Worm (Caenorhabditis elegans) whole organism, L4 larva: Measurements from ENCODE around the gene cgt-1.

ENCODE experiments used
- F10B5.3 ChIP-seq: sonication (generic microtip); optimal IDR thresholded peaks from 2 replicates; lab custom pipeline; 2016; ENCODE audit warnings: mild to moderate bottlenecking, missing genetic modification characterization, missing compliant biosample characterization
- F37D6.2 ChIP-seq: sonication (generic microtip); optimal IDR thresholded peaks from 2 replicates; lab custom pipeline; 2016; ENCODE audit warnings: mild to moderate bottlenecking, missing genetic modification characterization, missing compliant biosample characterization
- T20F7.1 ChIP-seq: fragments of 200-800 bp; sonication (Bioruptor generic); optimal IDR thresholded peaks from 2 replicates; lab custom pipeline; 2018; ENCODE audit warnings: mild to moderate bottlenecking, missing genetic modification characterization, missing compliant biosample characterization
- T26A8.4 ChIP-seq: fragments of 200-800 bp; sonication (Bioruptor generic); IDR thresholded peaks from 2 replicates; pipeline ENCODE4 v1.3.6; 2022; ENCODE audit warnings: missing genetic modification characterization, missing compliant biosample characterization
- Y5F2A.4 ChIP-seq: fragments of 200-800 bp; sonication (Bioruptor generic); optimal IDR thresholded peaks from 2 replicates; lab custom pipeline; 2018; ENCODE audit warnings: mild to moderate bottlenecking, missing genetic modification characterization, missing compliant biosample characterization
- Y75B8A.6 ChIP-seq: fragments of 200-800 bp; sonication (Bioruptor generic); IDR thresholded peaks from 2 replicates; pipeline ENCODE4 v1.3.6; 2022; ENCODE audit warnings: missing genetic modification reagents, missing genetic modification characterization, missing compliant biosample characterization
- aha-1 ChIP-seq: fragments of 150-350 bp; peaks from one replicate; lab custom pipeline; 2014; ENCODE audit warnings: missing biosample characterization, missing genetic modification characterization
- arid-1 ChIP-seq: fragments of 200-800 bp; sonication (Bioruptor generic); conservative IDR thresholded peaks from 2 replicates; pipeline ENCODE4 v1.3.6; 2022; ENCODE audit warnings: missing genetic modification reagents, missing genetic modification characterization, missing compliant biosample characterization
- attf-4 ChIP-seq: sonication (generic microtip); optimal IDR thresholded peaks from 3 replicates; lab custom pipeline; 2017; ENCODE audit warnings: missing biosample characterization, missing genetic modification characterization
- ceh-20 ChIP-seq: fragments of 200-800 bp; sonication (Bioruptor generic); IDR thresholded peaks from 2 replicates; pipeline ENCODE4 v1.3.6; 2022; ENCODE audit warnings: missing genetic modification reagents, missing genetic modification characterization, missing compliant biosample characterization
- ceh-44 ChIP-seq: fragments of 200-800 bp; sonication (Bioruptor generic); IDR thresholded peaks from 2 replicates; pipeline ENCODE4 v1.3.6; 2022; ENCODE audit warnings: missing genetic modification reagents, missing genetic modification characterization, missing compliant biosample characterization
- ceh-62 ChIP-seq: sonication (generic microtip); optimal IDR thresholded peaks from 2 replicates; lab custom pipeline; 2017; ENCODE audit warnings: missing biosample characterization, missing genetic modification characterization
- ceh-82 ChIP-seq: sonication (generic microtip); optimal IDR thresholded peaks from 2 replicates; lab custom pipeline; 2017; ENCODE audit warnings: missing biosample characterization, missing genetic modification characterization
- daf-12 ChIP-seq: fragments of 150-350 bp; optimal IDR thresholded peaks from 2 replicates; lab custom pipeline; 2014; ENCODE audit warnings: missing biosample characterization, missing genetic modification reagents, missing genetic modification characterization
- daf-19 ChIP-seq: fragments of 200-800 bp; sonication (Bioruptor generic); conservative IDR thresholded peaks from 2 replicates; pipeline ENCODE4 v1.3.6; 2022; ENCODE audit warnings: missing genetic modification characterization, missing compliant biosample characterization
- dpl-1 ChIP-seq: fragments of 150-350 bp; optimal IDR thresholded peaks from 2 replicates; lab custom pipeline; 2014; ENCODE audit warnings: missing biosample characterization, missing genetic modification reagents, missing genetic modification characterization
- egl-43 ChIP-seq: fragments of 200-800 bp; sonication (Bioruptor generic); IDR thresholded peaks from 2 replicates; pipeline ENCODE4 v1.3.6; 2022; ENCODE audit warnings: missing genetic modification reagents, missing genetic modification characterization, missing compliant biosample characterization
- fkh-10 ChIP-seq: fragments of 150-350 bp; optimal IDR thresholded peaks from 2 replicates; lab custom pipeline; 2014; ENCODE audit warnings: missing biosample characterization, missing genetic modification reagents, missing genetic modification characterization
- gei-8 ChIP-seq: fragments of 200-800 bp; sonication (Bioruptor generic); optimal IDR thresholded peaks from 2 replicates; lab custom pipeline; 2018; ENCODE audit warnings: mild to moderate bottlenecking, missing genetic modification characterization, missing compliant biosample characterization
- hif-1 ChIP-seq, 2 experiments: sonication (generic microtip); optimal IDR thresholded peaks; 2 replicates each; lab custom pipeline; 2016 to 2017; ENCODE audit warnings: missing compliant biosample characterization in 2 of 2, missing genetic modification characterization in 2 of 2, missing genetic modification reagents in 2 of 2, missing genotype in 2 of 2, mild to moderate bottlenecking in 1 of 2
- hlh-30 ChIP-seq: sonication (generic microtip); optimal IDR thresholded peaks from 2 replicates; lab custom pipeline; 2017; ENCODE audit warnings: antibody characterized with exemption, mild to moderate bottlenecking, missing genetic modification characterization, missing compliant biosample characterization; ENCODE audit not compliant: insufficient read depth
- hmg-1.1 ChIP-seq: fragments of 200-800 bp; sonication (Bioruptor generic); IDR thresholded peaks from 2 replicates; pipeline ENCODE4 v1.3.6; 2022; ENCODE audit warnings: missing genetic modification reagents, missing genetic modification characterization, missing compliant biosample characterization
- lin-13 ChIP-seq: fragments of 150-350 bp; optimal IDR thresholded peaks from 2 replicates; lab custom pipeline; 2014; ENCODE audit warnings: missing biosample characterization, missing genetic modification reagents, missing genetic modification characterization
- lin-15B ChIP-seq: fragments of 150-350 bp; sonication (generic microtip); optimal IDR thresholded peaks from 3 replicates; lab custom pipeline; 2014; ENCODE audit warnings: missing biosample characterization, missing genetic modification characterization
- lin-29 ChIP-seq: fragments of 200-800 bp; sonication (Bioruptor generic); IDR thresholded peaks from 2 replicates; pipeline ENCODE4 v1.3.6; 2022; ENCODE audit warnings: missing genetic modification reagents, missing genetic modification characterization, missing compliant biosample characterization
- lin-38 ChIP-seq: fragments of 200-800 bp; sonication (Bioruptor generic); IDR thresholded peaks from 2 replicates; pipeline ENCODE4 v1.3.6; 2022; ENCODE audit warnings: missing genetic modification reagents, missing genetic modification characterization, missing compliant biosample characterization
- mdl-1 ChIP-seq, 2 experiments: fragments of 150-350 bp in 1 of 2; sonication (generic microtip) in 1 of 2; optimal IDR thresholded peaks; 2 replicates each; lab custom pipeline; 2014 to 2017; ENCODE audit warnings: missing biosample characterization in 2 of 2, missing genetic modification characterization in 2 of 2
- mdt-29 ChIP-seq: fragments of 200-800 bp; sonication (Bioruptor generic); IDR thresholded peaks from 2 replicates; pipeline ENCODE4 v1.3.6; 2022; ENCODE audit warnings: missing genetic modification reagents, missing genetic modification characterization, missing compliant biosample characterization
- mep-1 ChIP-seq: fragments of 150-350 bp; sonication (generic microtip); optimal IDR thresholded peaks from 3 replicates; lab custom pipeline; 2014; ENCODE audit warnings: missing biosample characterization, missing genetic modification characterization
- mes-2 ChIP-seq: sonication (generic microtip); optimal IDR thresholded peaks from 2 replicates; lab custom pipeline; 2016; ENCODE audit warnings: missing genotype, mild to moderate bottlenecking, missing genetic modification characterization, missing compliant biosample characterization; ENCODE audit not compliant: poor library complexity, severe bottlenecking
- mxl-2 ChIP-seq: fragments of 200-800 bp; sonication (Bioruptor generic); conservative IDR thresholded peaks from 2 replicates; pipeline ENCODE4 v1.3.6; 2022; ENCODE audit warnings: missing genetic modification reagents, missing genetic modification characterization, missing compliant biosample characterization
- nhr-10 ChIP-seq: fragments of 150-350 bp; optimal IDR thresholded peaks from 2 replicates; lab custom pipeline; 2014; ENCODE audit warnings: missing biosample characterization, missing genetic modification characterization
- nhr-102 ChIP-seq: sonication (generic microtip); optimal IDR thresholded peaks from 2 replicates; lab custom pipeline; 2016; ENCODE audit warnings: mild to moderate bottlenecking, missing genetic modification characterization, moderate library complexity, missing compliant biosample characterization
- nhr-111 ChIP-seq: fragments of 200-800 bp; sonication (Bioruptor generic); optimal IDR thresholded peaks from 2 replicates; lab custom pipeline; 2018; ENCODE audit warnings: mild to moderate bottlenecking, missing genetic modification characterization, missing compliant biosample characterization
- nhr-41 ChIP-seq: fragments of 200-800 bp; sonication (Bioruptor generic); IDR thresholded peaks from 2 replicates; pipeline ENCODE4 v1.3.6; 2022; ENCODE audit warnings: missing genetic modification reagents, missing genetic modification characterization, missing compliant biosample characterization
- nhr-42 ChIP-seq: fragments of 200-800 bp; sonication (Bioruptor generic); IDR thresholded peaks from 2 replicates; pipeline ENCODE4 v1.3.6; 2022; ENCODE audit warnings: missing genetic modification characterization, missing compliant biosample characterization
- nhr-48 ChIP-seq: sonication (generic microtip); optimal IDR thresholded peaks from 2 replicates; lab custom pipeline; 2016; ENCODE audit warnings: mild to moderate bottlenecking, missing genetic modification characterization, missing compliant biosample characterization
- nhr-6 ChIP-seq: fragments of 150-350 bp; optimal IDR thresholded peaks from 2 replicates; lab custom pipeline; 2014; ENCODE audit warnings: missing biosample characterization, missing genetic modification characterization
- nhr-76 ChIP-seq: fragments of 150-350 bp; optimal IDR thresholded peaks from 2 replicates; lab custom pipeline; 2014; ENCODE audit warnings: missing biosample characterization, missing genetic modification characterization
- nhr-77 ChIP-seq: fragments of 150-350 bp; optimal IDR thresholded peaks from 2 replicates; lab custom pipeline; 2014; ENCODE audit warnings: missing biosample characterization, missing genetic modification characterization
- php-3 ChIP-seq: fragments of 200-800 bp; sonication (Bioruptor generic); IDR thresholded peaks from 2 replicates; pipeline ENCODE4 v1.3.6; 2022; ENCODE audit warnings: missing genetic modification reagents, missing genetic modification characterization, missing compliant biosample characterization
- pqm-1 ChIP-seq: sonication (generic microtip); optimal IDR thresholded peaks from 2 replicates; lab custom pipeline; 2017; ENCODE audit warnings: missing biosample characterization, missing genetic modification characterization
- saeg-2 ChIP-seq: fragments of 200-800 bp; sonication (Bioruptor generic); IDR thresholded peaks from 2 replicates; pipeline ENCODE4 v1.3.6; 2022; ENCODE audit warnings: missing genetic modification reagents, missing genetic modification characterization, missing compliant biosample characterization
- spr-3 ChIP-seq: fragments of 200-800 bp; sonication (Bioruptor generic); optimal IDR thresholded peaks from 2 replicates; lab custom pipeline; 2018; ENCODE audit warnings: mild to moderate bottlenecking, missing genetic modification characterization, missing compliant biosample characterization
- tag-97 ChIP-seq: fragments of 200-800 bp; sonication (Bioruptor generic); IDR thresholded peaks from 2 replicates; pipeline ENCODE4 v1.3.6; 2022; ENCODE audit warnings: missing genetic modification characterization, missing compliant biosample characterization
- unc-130 ChIP-seq: sonication (generic microtip); optimal IDR thresholded peaks from 2 replicates; lab custom pipeline; 2016; ENCODE audit warnings: missing genetic modification reagents, missing genetic modification characterization, missing compliant biosample characterization
- unc-39 ChIP-seq: sonication (generic microtip); optimal IDR thresholded peaks from 2 replicates; lab custom pipeline; 2017; ENCODE audit warnings: missing biosample characterization, missing genetic modification characterization
- vab-7 ChIP-seq: fragments of 200-800 bp; sonication (Bioruptor generic); IDR thresholded peaks from 2 replicates; pipeline ENCODE4 v1.3.6; 2022; ENCODE audit warnings: missing genetic modification reagents, missing genetic modification characterization, missing compliant biosample characterization
- zfp-2 ChIP-seq: sonication (generic microtip); optimal IDR thresholded peaks from 2 replicates; lab custom pipeline; 2016; ENCODE audit warnings: mild to moderate bottlenecking, missing genetic modification characterization, missing compliant biosample characterization
- zfp-3 ChIP-seq: fragments of 200-800 bp; sonication (Bioruptor generic); conservative IDR thresholded peaks from 2 replicates; pipeline ENCODE4 v1.3.6; 2022; ENCODE audit warnings: missing genetic modification reagents, missing genetic modification characterization, missing compliant biosample characterization
- zip-11 ChIP-seq: fragments of 200-800 bp; sonication (Bioruptor generic); IDR thresholded peaks from 2 replicates; pipeline ENCODE4 v1.3.6; 2022; ENCODE audit warnings: missing genetic modification characterization, missing compliant biosample characterization
- zip-2 ChIP-seq: fragments of 150-350 bp; optimal IDR thresholded peaks from 2 replicates; lab custom pipeline; 2014; ENCODE audit warnings: missing biosample characterization, missing genetic modification characterization

cgt-1 gene

DNA sequence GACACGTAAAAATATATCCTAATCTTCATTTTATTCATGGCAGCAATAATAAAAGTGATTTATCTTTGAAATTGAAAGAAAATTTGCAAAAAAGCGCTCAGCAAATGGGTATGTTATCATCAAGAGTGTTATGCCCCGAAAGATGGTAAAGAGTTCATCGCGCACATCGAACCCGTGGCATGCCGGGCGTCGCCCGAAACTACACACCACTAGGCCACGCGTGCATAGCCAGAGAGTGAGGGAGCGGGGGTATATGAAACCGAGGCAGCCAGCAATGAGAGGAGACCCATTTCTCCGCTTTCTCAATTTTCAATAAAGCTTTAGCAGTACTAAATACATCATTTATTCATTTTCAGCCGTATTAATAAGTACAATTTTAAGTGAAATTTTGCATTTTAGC lies 14.9 kb downstream of the cgt-1 start (continued):
- no peak for TF ChIP-seq ceh-82 (tag; lab: Kevin White, UChicago)
- TF ChIP-seq ceh-62 (tag; lab: Kevin White, UChicago): no peak
- TF ChIP-seq nhr-111 (GFP tag; lab: Kevin White, UChicago): peak; percentile 97
- TF ChIP-seq nhr-41: peak; percentile 95
- TF ChIP-seq nhr-42 (GFP tag; lab: Robert Waterston, UW): peak; percentile 95
- TF ChIP-seq lin-29 (GFP tag; lab: Robert Waterston, UW): peak; percentile 84
- TF ChIP-seq nhr-10 (tag; lab: Kevin White, UChicago): peak; percentile 27
- peak; percentile 98 for TF ChIP-seq hmg-1.1 (GFP tag; lab: Robert Waterston, UW)
- TF ChIP-seq daf-12 (tag; lab: Kevin White, UChicago): no peak
- TF ChIP-seq mdl-1 (tag; optimal IDR thresholded peaks at IDR 0.05; lab: Kevin White, UChicago): peak in 1 of 2 experiments; percentile 2
- no peak for TF ChIP-seq fkh-10 (GFP tag; lab: Kevin White, UChicago)
- no peak for TF ChIP-seq nhr-76 (tag; lab: Kevin White, UChicago)
- peak; percentile 90 for TF ChIP-seq lin-38
- TF ChIP-seq ceh-20 (GFP tag; lab: Robert Waterston, UW): peak; percentile 69
- no peak for TF ChIP-seq pqm-1
- TF ChIP-seq T20F7.1: peak; percentile 77
- TF ChIP-seq php-3 (GFP tag; lab: Robert Waterston, UW): peak; percentile 91
- peak; percentile 71 for TF ChIP-seq zfp-2 (tag; lab: Kevin White, UChicago)
- peak; percentile 64 for TF ChIP-seq aha-1 (tag; lab: Kevin White, UChicago)
- TF ChIP-seq T26A8.4: peak; percentile 94
- peak; percentile 88 for TF ChIP-seq mdt-29
- no peak for TF ChIP-seq unc-39
- TF ChIP-seq daf-19 (GFP tag; lab: Robert Waterston, UW): peak; percentile 96
- TF ChIP-seq hif-1 (tag; optimal IDR thresholded peaks at IDR 0.05; lab: Kevin White, UChicago): peak; percentile 64 to 80
- TF ChIP-seq zip-2 (tag; lab: Kevin White, UChicago): peak; percentile 41
- peak; percentile 97 for TF ChIP-seq Y75B8A.6 (GFP tag; lab: Robert Waterston, UW)
- TF ChIP-seq nhr-48: peak; percentile 86
- no peak for TF ChIP-seq mep-1 (tag; lab: Kevin White, UChicago)
- peak; percentile 77 for TF ChIP-seq zfp-3 (GFP tag; lab: Robert Waterston, UW)
- TF ChIP-seq attf-4: no peak
- TF ChIP-seq vab-7: peak; percentile 99
- TF ChIP-seq dpl-1: peak; percentile 55
- peak; percentile 79 for TF ChIP-seq F10B5.3 (tag; lab: Kevin White, UChicago)
- peak; percentile 14 for TF ChIP-seq nhr-6
- TF ChIP-seq hlh-30 (tag; lab: Kevin White, UChicago): peak; percentile 78
- TF ChIP-seq lin-15B (tag; lab: Kevin White, UChicago): no peak
- TF ChIP-seq egl-43 (GFP tag; lab: Robert Waterston, UW): peak; percentile 99
- TF ChIP-seq arid-1 (GFP tag; lab: Robert Waterston, UW): peak; percentile 97
- peak; percentile 90 for TF ChIP-seq saeg-2 (GFP tag; lab: Robert Waterston, UW)
- no peak for TF ChIP-seq nhr-102 (tag; lab: Kevin White, UChicago)
- TF ChIP-seq F37D6.2: peak; percentile 59
- peak; percentile 97 for TF ChIP-seq gei-8 (GFP tag; lab: Kevin White, UChicago)
- TF ChIP-seq tag-97: 0 out of 2 replicates have a peak, but pooled peaks have one; percentile 45
- peak; percentile 85 for TF ChIP-seq zip-11 (GFP tag; lab: Robert Waterston, UW)
- TF ChIP-seq spr-3 (GFP tag; lab: Kevin White, UChicago): peak; percentile 91
- peak; percentile 97 for TF ChIP-seq ceh-44 (GFP tag; lab: Robert Waterston, UW)
- peak; percentile 47 for TF ChIP-seq lin-13 (GFP tag; lab: Kevin White, UChicago)
- peak; percentile 79 for TF ChIP-seq nhr-77
- TF ChIP-seq Y5F2A.4 (GFP tag; lab: Kevin White, UChicago): peak; percentile 93
- TF ChIP-seq mes-2 (tag; lab: Kevin White, UChicago): peak; percentile 94
- peak; percentile 84 for TF ChIP-seq unc-130 (GFP tag; lab: Kevin White, UChicago)
- peak; percentile 86 for TF ChIP-seq mxl-2
